Fruit fly (Drosophila melanogaster) whole organism, embryonic: ENCODE results near the gene Pex7.
A peak's percentile ranks its signal among the peaks of the same experiment; 100 is the strongest.

Source experiments
- Atf6 ChIP-seq: fragments of 200-800 bp; sonication (Bioruptor generic); IDR thresholded peaks from 2 replicates; pipeline ENCODE4 v1.3.6; 2022; ENCODE audit warnings: missing biosample characterization, missing genetic modification characterization
- C15 ChIP-seq: fragments of 200-800 bp; sonication (Bioruptor generic); IDR thresholded peaks from 3 replicates; pipeline ENCODE4 v1.3.6; 2022; ENCODE audit warnings: missing biosample characterization, missing genetic modification characterization
- CG10274 ChIP-seq: fragments of 200-800 bp; sonication (Bioruptor generic); optimal IDR thresholded peaks from 3 replicates; lab custom pipeline; 2017; ENCODE audit warnings: missing biosample characterization, mild to moderate bottlenecking, missing genetic modification characterization
- CG12155 ChIP-seq: fragments of 200-800 bp; sonication (Bioruptor generic); optimal IDR thresholded peaks from 3 replicates; lab custom pipeline; 2016; ENCODE audit warnings: missing biosample characterization, missing genetic modification characterization
- CG12769 ChIP-seq: fragments of 200-800 bp; sonication (Bioruptor generic); optimal IDR thresholded peaks from 2 replicates; lab custom pipeline; 2019; ENCODE audit warnings: missing biosample characterization, mild to moderate bottlenecking, missing genetic modification characterization, moderate library complexity
- CG13296 ChIP-seq: fragments of 200-800 bp; sonication (Bioruptor generic); optimal IDR thresholded peaks from 3 replicates; lab custom pipeline; 2018; ENCODE audit warnings: missing biosample characterization, mild to moderate bottlenecking, missing genetic modification characterization
- CG13894 ChIP-seq: fragments of 200-800 bp; sonication (Bioruptor generic); optimal IDR thresholded peaks from 3 replicates; lab custom pipeline; 2018; ENCODE audit warnings: missing biosample characterization, mild to moderate bottlenecking, missing genetic modification characterization, moderate library complexity
- CG15696 ChIP-seq: fragments of 200-800 bp; sonication (Bioruptor generic); optimal IDR thresholded peaks from 2 replicates; lab custom pipeline; 2019; ENCODE audit warnings: missing biosample characterization, mild to moderate bottlenecking, missing genetic modification characterization, moderate library complexity
- CG18011 ChIP-seq: fragments of 200-800 bp; sonication (Bioruptor generic); optimal IDR thresholded peaks from 2 replicates; lab custom pipeline; 2017; ENCODE audit warnings: missing biosample characterization, missing genetic modification characterization, mild to moderate bottlenecking, moderate library complexity, missing genotype
- CG31441 ChIP-seq: fragments of 200-800 bp; sonication (Bioruptor generic); IDR thresholded peaks from 2 replicates; pipeline ENCODE4 v1.3.6; 2022; ENCODE audit warnings: missing biosample characterization, missing genetic modification characterization
- CG32772 ChIP-seq: fragments of 200-800 bp; sonication (Bioruptor generic); IDR thresholded peaks from 2 replicates; pipeline ENCODE4 v1.3.6; 2022; ENCODE audit warnings: missing biosample characterization, missing genetic modification characterization
- CG4328 ChIP-seq: fragments of 200-800 bp; sonication (Bioruptor generic); optimal IDR thresholded peaks from 3 replicates; lab custom pipeline; 2017; ENCODE audit warnings: missing biosample characterization, missing genetic modification reagents, missing genetic modification characterization
- CG6654 ChIP-seq: fragments of 200-800 bp; sonication (Bioruptor generic); optimal IDR thresholded peaks from 2 replicates; lab custom pipeline; 2017; ENCODE audit warnings: missing biosample characterization, mild to moderate bottlenecking, missing genetic modification characterization
- CG6791 ChIP-seq: fragments of 200-800 bp; sonication (Bioruptor generic); IDR thresholded peaks from 3 replicates; pipeline ENCODE4 v1.3.6; 2022; ENCODE audit warnings: missing biosample characterization, missing genetic modification characterization; ENCODE audit not compliant: partially characterized antibody
- CG7839 ChIP-seq: fragments of 200-800 bp; sonication (Bioruptor generic); optimal IDR thresholded peaks from 3 replicates; lab custom pipeline; 2018; ENCODE audit warnings: missing biosample characterization, mild to moderate bottlenecking, missing genetic modification characterization, moderate library complexity
- CG8765 ChIP-seq: fragments of 200-800 bp; sonication (Bioruptor generic); IDR thresholded peaks from 2 replicates; pipeline ENCODE4 v1.3.6; 2022; ENCODE audit warnings: missing biosample characterization, missing genetic modification characterization
- CG9797 ChIP-seq: fragments of 200-800 bp; sonication (Bioruptor generic); optimal IDR thresholded peaks from 3 replicates; lab custom pipeline; 2018; ENCODE audit warnings: missing biosample characterization, mild to moderate bottlenecking, missing genetic modification characterization
- CrebB ChIP-seq: fragments of 200-800 bp; sonication (Bioruptor generic); optimal IDR thresholded peaks from 3 replicates; lab custom pipeline; 2018; ENCODE audit warnings: missing biosample characterization, mild to moderate bottlenecking, missing genetic modification characterization
- D ChIP-seq, 2 experiments: fragments of 200-800 bp in 1 of 2; fragments of >200 bp in 1 of 2; sonication (Bioruptor generic) in 1 of 2; optimal IDR thresholded peaks; 2 replicates in 1 of 2; 3 replicates in 1 of 2; lab custom pipeline; 2017; ENCODE audit warnings: mild to moderate bottlenecking in 1 of 2, missing biosample characterization in 1 of 2, missing genetic modification characterization in 1 of 2, missing genetic modification reagents in 1 of 2
- HmgD ChIP-seq: fragments of 200-800 bp; sonication (Bioruptor generic); optimal IDR thresholded peaks from 3 replicates; lab custom pipeline; 2016; ENCODE audit warnings: missing biosample characterization, missing genetic modification characterization
- HmgZ ChIP-seq: fragments of 200-800 bp; sonication (Bioruptor generic); optimal IDR thresholded peaks from 2 replicates; lab custom pipeline; 2018; ENCODE audit warnings: missing biosample characterization, mild to moderate bottlenecking, missing genetic modification characterization
- Hr3 ChIP-seq: fragments of 200-800 bp; sonication (Bioruptor generic); optimal IDR thresholded peaks from 3 replicates; lab custom pipeline; 2016; ENCODE audit warnings: missing biosample characterization, missing genetic modification characterization
- Hr78 ChIP-seq, 2 experiments: fragments of 200-800 bp in 1 of 2; fragments of >200 bp in 1 of 2; sonication (Bioruptor generic) in 1 of 2; optimal IDR thresholded peaks; 2 replicates each; lab custom pipeline; 2017 to 2019; ENCODE audit warnings: missing biosample characterization in 2 of 2, missing genetic modification characterization in 2 of 2, mild to moderate bottlenecking in 1 of 2, moderate library complexity in 1 of 2
- Hsf ChIP-seq: fragments of 200-800 bp; sonication (Bioruptor generic); optimal IDR thresholded peaks from 3 replicates; lab custom pipeline; 2016; ENCODE audit warnings: missing biosample characterization, missing genetic modification characterization
- MTF-1 ChIP-seq: fragments of 200-800 bp; sonication (Bioruptor generic); optimal IDR thresholded peaks from 2 replicates; lab custom pipeline; 2018; ENCODE audit warnings: missing biosample characterization, mild to moderate bottlenecking, missing genetic modification characterization, borderline replicate concordance
- Nf-YC ChIP-seq: fragments of 200-800 bp; optimal IDR thresholded peaks from 3 replicates; lab custom pipeline; 2019; ENCODE audit warnings: missing biosample characterization, mild to moderate bottlenecking, missing genetic modification characterization, moderate library complexity
- abd-A ChIP-seq: fragments of 200-800 bp; sonication (Bioruptor generic); optimal IDR thresholded peaks from 3 replicates; lab custom pipeline; 2019; ENCODE audit warnings: missing biosample characterization, mild to moderate bottlenecking, missing genetic modification characterization, moderate library complexity
- caup ChIP-seq: fragments of 200-800 bp; sonication (Bioruptor generic); optimal IDR thresholded peaks from 3 replicates; lab custom pipeline; 2017; ENCODE audit warnings: missing biosample characterization, mild to moderate bottlenecking, missing genetic modification characterization, moderate library complexity; ENCODE audit not compliant: severe bottlenecking
- crc ChIP-seq: fragments of 200-800 bp; sonication (Bioruptor generic); optimal IDR thresholded peaks from 2 replicates; lab custom pipeline; 2016; ENCODE audit warnings: missing biosample characterization, missing genetic modification characterization
- da ChIP-seq: fragments of 200-800 bp; sonication (Bioruptor generic); optimal IDR thresholded peaks from 2 replicates; lab custom pipeline; 2016; ENCODE audit warnings: missing biosample characterization, missing genetic modification characterization
- ftz-f1 ChIP-seq: fragments of 200-800 bp; sonication (Bioruptor generic); optimal IDR thresholded peaks from 2 replicates; lab custom pipeline; 2016; ENCODE audit warnings: missing biosample characterization, missing genetic modification characterization
- gro ChIP-seq: fragments of 200-800 bp; sonication (Bioruptor generic); optimal IDR thresholded peaks from 2 replicates; lab custom pipeline; 2016; ENCODE audit warnings: missing biosample characterization, missing genetic modification characterization
- her ChIP-seq: fragments of 200-800 bp; sonication (Bioruptor generic); optimal IDR thresholded peaks from 2 replicates; lab custom pipeline; 2016; ENCODE audit warnings: missing biosample characterization, missing genetic modification characterization
- inv ChIP-seq: fragments of 200-800 bp; sonication (Bioruptor generic); IDR thresholded peaks from 2 replicates; pipeline ENCODE4 v1.3.6; 2022; ENCODE audit warnings: missing biosample characterization, missing genetic modification characterization; ENCODE audit not compliant: partially characterized antibody
- jing ChIP-seq: fragments of 200-800 bp; sonication (Bioruptor generic); optimal IDR thresholded peaks from 2 replicates; lab custom pipeline; 2018; ENCODE audit warnings: missing biosample characterization, mild to moderate bottlenecking, missing genetic modification characterization
- nerfin-2 ChIP-seq: fragments of 200-800 bp; sonication (Bioruptor generic); IDR thresholded peaks from 2 replicates; pipeline ENCODE4 v1.3.6; 2022; ENCODE audit warnings: missing biosample characterization, missing genetic modification characterization; ENCODE audit not compliant: partially characterized antibody
- pfk ChIP-seq: fragments of 200-800 bp; sonication (Bioruptor generic); optimal IDR thresholded peaks from 2 replicates; lab custom pipeline; 2018; ENCODE audit warnings: missing biosample characterization, mild to moderate bottlenecking, missing genetic modification characterization, moderate library complexity
- pros ChIP-seq: fragments of 200-800 bp; sonication (Bioruptor generic); optimal IDR thresholded peaks from 3 replicates; lab custom pipeline; 2019; ENCODE audit warnings: missing biosample characterization, mild to moderate bottlenecking, missing genetic modification characterization, moderate library complexity
- schlank ChIP-seq: fragments of 200-800 bp; sonication (Bioruptor generic); optimal IDR thresholded peaks from 2 replicates; lab custom pipeline; 2018; ENCODE audit warnings: missing biosample characterization, mild to moderate bottlenecking, missing genetic modification characterization
- sd ChIP-seq: fragments of 200-800 bp; sonication (Bioruptor generic); optimal IDR thresholded peaks from 3 replicates; lab custom pipeline; 2018; ENCODE audit warnings: missing biosample characterization, mild to moderate bottlenecking, missing genetic modification characterization, moderate library complexity
- sens-2 ChIP-seq: fragments of 200-800 bp; sonication (Bioruptor generic); IDR thresholded peaks from 2 replicates; pipeline ENCODE4 v1.3.6; 2022; ENCODE audit warnings: missing biosample characterization, missing genetic modification characterization
- seq ChIP-seq: fragments of 200-800 bp; sonication (Bioruptor generic); IDR thresholded peaks from 2 replicates; pipeline ENCODE4 v1.3.6; 2022; ENCODE audit warnings: missing biosample characterization, missing genetic modification characterization
- shn ChIP-seq: fragments of 200-800 bp; sonication (Bioruptor generic); optimal IDR thresholded peaks from 3 replicates; lab custom pipeline; 2016; ENCODE audit warnings: missing biosample characterization, missing genetic modification characterization
- tup ChIP-seq: fragments of 200-800 bp; sonication (Bioruptor generic); optimal IDR thresholded peaks from 2 replicates; lab custom pipeline; 2016; ENCODE audit warnings: missing biosample characterization, mild to moderate bottlenecking, missing genetic modification characterization, moderate library complexity
- vvl ChIP-seq: fragments of 200-800 bp; sonication (Bioruptor generic); IDR thresholded peaks from 2 replicates; pipeline ENCODE4 v1.3.6; 2022; ENCODE audit warnings: missing biosample characterization, missing genetic modification characterization
- zen ChIP-seq: fragments of 200-800 bp; sonication (Bioruptor generic); optimal IDR thresholded peaks from 3 replicates; lab custom pipeline; 2018; ENCODE audit warnings: missing biosample characterization, mild to moderate bottlenecking, missing genetic modification characterization, moderate library complexity
- zfh1 ChIP-seq: fragments of 200-800 bp; sonication (Bioruptor generic); IDR thresholded peaks from 3 replicates; pipeline ENCODE4 v1.3.6; 2022; ENCODE audit warnings: missing biosample characterization, missing genetic modification characterization

The Pex7 gene

dm6 chr3L:8688694-8689291 is 41.8 kb downstream of the Pex7 start (continued):
- TF ChIP-seq Atf6 (GFP tag; lab: Robert Waterston, UW) (peak; percentile 58), CG32772 (peak; percentile 40; the same call in 1 of the 2 replicates), CG6654 (GFP tag; lab: Kevin White, UChicago) (no peak), Nf-YC (tag; lab: Kevin White, UChicago) (no peak), ftz-f1 (GFP tag; lab: Kevin White, UChicago) (peak; percentile 75), seq (GFP tag; lab: Robert Waterston, UW) (0 out of 2 replicates have a peak, but pooled peaks have one; percentile 17), CG6791 (GFP tag; lab: Robert Waterston, UW) (0 out of 3 replicates have a peak, but pooled peaks have one; percentile 10), da (no peak), zen (tag; lab: Kevin White, UChicago) (no peak), HmgD (GFP tag; lab: Kevin White, UChicago) (no peak), CG18011 (no peak), pfk (peak; percentile 71), gro (GFP tag; lab: Kevin White, UChicago) (no peak), schlank (no peak), CG13894 (tag; lab: Kevin White, UChicago) (peak; percentile 0), CG9797 (GFP tag; lab: Kevin White, UChicago) (no peak), HmgZ (tag; lab: Kevin White, UChicago) (no peak), CG8765 (GFP tag; lab: Robert Waterston, UW) (no peak), zfh1 (0 out of 3 replicates have a peak, but pooled peaks have one; percentile 14), Hsf (GFP tag; lab: Kevin White, UChicago) (no peak)

- TF ChIP-seq CG15696 (tag; lab: Kevin White, UChicago) (peak; percentile 51), caup (GFP tag; lab: Kevin White, UChicago) (peak; percentile 76), inv (GFP tag; lab: Robert Waterston, UW) (no peak), abd-A (tag; lab: Kevin White, UChicago) (no peak), CG12769 (tag; lab: Kevin White, UChicago) (peak; percentile 87), her (peak; percentile 40), C15 (GFP tag; lab: Robert Waterston, UW) (peak; percentile 58; the same call in 1 of the 3 replicates), MTF-1 (GFP tag; lab: Kevin White, UChicago) (peak; percentile 61), sens-2 (GFP tag; lab: Robert Waterston, UW) (no peak), Hr3 (GFP tag; lab: Kevin White, UChicago) (no peak), CG13296 (GFP tag; lab: Kevin White, UChicago) (peak; percentile 78), shn (GFP tag; lab: Kevin White, UChicago) (no peak), CG12155 (GFP tag; lab: Kevin White, UChicago) (no peak), jing (GFP tag; lab: Kevin White, UChicago) (no peak), tup (GFP tag; lab: Kevin White, UChicago) (no peak), CG10274 (GFP tag; lab: Kevin White, UChicago) (peak; percentile 28), Atf6 (GFP tag; lab: Robert Waterston, UW) (peak; percentile 78), Hr78 (GFP tag; optimal IDR thresholded peaks at IDR 0.05; lab: Kevin White, UChicago) (no peak), crc (GFP tag; lab: Kevin White, UChicago) (peak; percentile 2), D (optimal IDR thresholded peaks at IDR 0.05; lab: Kevin White, UChicago) (no peak), D (GFP tag; optimal IDR thresholded peaks at IDR 0.05; lab: Kevin White, UChicago) (peak; percentile 15), nerfin-2 (GFP tag; lab: Robert Waterston, UW) (no peak), vvl (GFP tag; lab: Robert Waterston, UW) (0 out of 2 replicates have a peak, but pooled peaks have one; percentile 25), CrebB (tag; lab: Kevin White, UChicago) (peak; percentile 57), CG4328 (peak; percentile 35), CG31441 (GFP tag; lab: Robert Waterston, UW) (no peak), sd (tag; lab: Kevin White, UChicago) (peak; percentile 85), pros (GFP tag; lab: Kevin White, UChicago) (no peak), CG9797 (GFP tag; lab: Kevin White, UChicago) (no peak), CG18011 (no peak), CG7839 (tag; lab: Kevin White, UChicago) (peak; percentile 19)
Observed at dm6 chr3L:8689675-8690074, 42.7 kb downstream of the Pex7 start.
